Worm (Caenorhabditis elegans): ENCODE data around the gene Y69A2AR.12.

DNA sequence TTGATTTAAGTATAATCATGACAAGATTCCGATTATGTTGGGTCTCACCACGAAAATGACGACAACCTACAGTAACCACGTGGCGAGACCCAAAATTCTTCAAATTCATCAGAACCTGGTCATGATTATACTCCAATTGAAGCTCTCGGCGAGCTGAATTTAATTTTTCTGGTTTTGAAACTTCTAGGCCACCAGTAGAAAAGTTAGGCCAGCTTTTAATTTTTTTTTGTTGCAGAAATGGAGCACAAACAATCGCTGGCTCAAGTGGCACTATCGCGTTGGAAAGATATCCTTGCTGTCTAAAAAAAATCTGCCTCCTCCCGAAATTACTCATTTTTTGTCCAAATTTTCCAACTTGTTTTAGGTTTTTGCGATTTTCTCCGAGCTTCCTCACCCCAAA, 38.2 kb downstream of the Y69A2AR.12 start:
- TF ChIP-seq swsn-7 (tag; optimal IDR thresholded peaks at IDR 0.05) (no peak), ces-1 (GFP tag; optimal IDR thresholded peaks at IDR 0.05) (no peak), elt-3 (tag; optimal IDR thresholded peaks at IDR 0.05) (no peak), ceh-82 (tag; optimal IDR thresholded peaks at IDR 0.05) (no peak), sup-37 (GFP tag; optimal IDR thresholded peaks at IDR 0.05) (no peak), fkh-10 (GFP tag; optimal IDR thresholded peaks at IDR 0.05) (no peak), tlp-1 (tag; optimal IDR thresholded peaks at IDR 0.05) (no peak), lin-39 (tag; optimal IDR thresholded peaks at IDR 0.05) (no peak), nhr-77 (tag; optimal IDR thresholded peaks at IDR 0.05) (no peak), sptf-1 (tag; optimal IDR thresholded peaks at IDR 0.05) (no peak), egl-27 (tag; optimal IDR thresholded peaks at IDR 0.05) (no peak)

All from whole organism, L1 larva.